Fruit fly (Drosophila melanogaster): ENCODE data around the gene CG7139.
A peak's percentile ranks its signal among the peaks of the same experiment; 100 is the strongest.

CG7139 gene

dm6 chr3L:22074347-22074971, 2.8 kb upstream of the CG7139 start, which contains the start of gene CG7133:
Gene CG7133 (minus strand): TSS chr3L:22074523.
- TF ChIP-seq Dif (GFP tag; optimal IDR thresholded peaks at IDR 0.05; ENCODE audit: partially characterized antibody) (no peak), foxo (GFP tag; optimal IDR thresholded peaks at IDR 0.05) (no peak), GATAd (GFP tag; optimal IDR thresholded peaks at IDR 0.05) (no peak), Hr78 (GFP tag; optimal IDR thresholded peaks at IDR 0.05) (no peak), Hr83 (GFP tag; optimal IDR thresholded peaks at IDR 0.05; ENCODE audit: poor library complexity, severe bottlenecking) (no peak), sv (GFP tag; optimal IDR thresholded peaks at IDR 0.05) (no peak), ey (GFP tag; optimal IDR thresholded peaks at IDR 0.05) (peak; percentile 16), lola (GFP tag; optimal IDR thresholded peaks at IDR 0.05) (no peak), CrebA (GFP tag; optimal IDR thresholded peaks at IDR 0.05; ENCODE audit: borderline replicate concordance) (no peak), brk (GFP tag; optimal IDR thresholded peaks at IDR 0.05) (peak; percentile 43), Jra (GFP tag; optimal IDR thresholded peaks at IDR 0.05) (peak; percentile 31), psq (GFP tag; optimal IDR thresholded peaks at IDR 0.05) (no peak), pan (optimal IDR thresholded peaks at IDR 0.05) (no peak), Mio (GFP tag; optimal IDR thresholded peaks at IDR 0.05) (no peak), rgr (GFP tag; optimal IDR thresholded peaks at IDR 0.05) (peak; percentile 31), Dfd (GFP tag; optimal IDR thresholded peaks at IDR 0.05) (no peak), Vsx2 (GFP tag; optimal IDR thresholded peaks at IDR 0.05; ENCODE audit: partially characterized antibody) (no peak), Rel (GFP tag; optimal IDR thresholded peaks at IDR 0.05) (no peak), Rel (tag; optimal IDR thresholded peaks at IDR 0.05) (peak; percentile 61), dl (GFP tag; optimal IDR thresholded peaks at IDR 0.05; ENCODE audit: insufficient read depth in 1 of 2, partially characterized antibody in 2 of 2) (no peak), jim (GFP tag; optimal IDR thresholded peaks at IDR 0.05) (no peak), OdsH (GFP tag; optimal IDR thresholded peaks at IDR 0.05) (no peak), h (GFP tag; optimal IDR thresholded peaks at IDR 0.05) (no peak), Sp1 (GFP tag; optimal IDR thresholded peaks at IDR 0.05) (no peak), CG9705 (GFP tag; optimal IDR thresholded peaks at IDR 0.05) (no peak), Abd-B (GFP tag; optimal IDR thresholded peaks at IDR 0.05) (no peak), sage (GFP tag; optimal IDR thresholded peaks at IDR 0.05) (no peak), CG32264 (GFP tag; optimal IDR thresholded peaks at IDR 0.05) (no peak), usp (GFP tag; optimal IDR thresholded peaks at IDR 0.05) (no peak), br (GFP tag; optimal IDR thresholded peaks at IDR 0.05) (no peak), Hnf4 (GFP tag; optimal IDR thresholded peaks at IDR 0.05) (peak; percentile 59), N (GFP tag; optimal IDR thresholded peaks at IDR 0.05) (no peak), HLH106 (tag; optimal IDR thresholded peaks at IDR 0.05) (peak; percentile 7), woc (GFP tag; optimal IDR thresholded peaks at IDR 0.05) (peak; percentile 12), dsf (GFP tag; optimal IDR thresholded peaks at IDR 0.05; ENCODE audit: borderline replicate concordance) (no peak), Myc (optimal IDR thresholded peaks at IDR 0.05) (no peak), fru (GFP tag; optimal IDR thresholded peaks at IDR 0.05) (no peak), tai (GFP tag; optimal IDR thresholded peaks at IDR 0.05) (no peak), dmrt93B (GFP tag; optimal IDR thresholded peaks at IDR 0.05) (no peak)

- no peak for TF ChIP-seq br (GFP tag; optimal IDR thresholded peaks at IDR 0.05)
- TF ChIP-seq pan (optimal IDR thresholded peaks at IDR 0.05) = no peak
- TF ChIP-seq h (GFP tag; optimal IDR thresholded peaks at IDR 0.05) = peak; percentile 1
- no peak for TF ChIP-seq woc (GFP tag; optimal IDR thresholded peaks at IDR 0.05)
These were observed 1.2 kb upstream of the CG7139 start for dm6 chr3L:22072824-22073223.

- TF ChIP-seq sv (GFP tag; optimal IDR thresholded peaks at IDR 0.05) (no peak), sage (GFP tag; optimal IDR thresholded peaks at IDR 0.05) (no peak), Abd-B (GFP tag; optimal IDR thresholded peaks at IDR 0.05) (no peak), lola (GFP tag; optimal IDR thresholded peaks at IDR 0.05) (no peak), dmrt93B (GFP tag; optimal IDR thresholded peaks at IDR 0.05) (no peak), Hnf4 (GFP tag; optimal IDR thresholded peaks at IDR 0.05) (no peak), fru (GFP tag; optimal IDR thresholded peaks at IDR 0.05) (no peak), CG32264 (GFP tag; optimal IDR thresholded peaks at IDR 0.05) (no peak), OdsH (GFP tag; optimal IDR thresholded peaks at IDR 0.05) (no peak), CG9705 (GFP tag; optimal IDR thresholded peaks at IDR 0.05) (no peak), h (GFP tag; optimal IDR thresholded peaks at IDR 0.05) (no peak), Jra (GFP tag; optimal IDR thresholded peaks at IDR 0.05) (no peak), br (GFP tag; optimal IDR thresholded peaks at IDR 0.05) (no peak), Vsx2 (GFP tag; optimal IDR thresholded peaks at IDR 0.05; ENCODE audit: partially characterized antibody) (no peak), GATAd (GFP tag; optimal IDR thresholded peaks at IDR 0.05) (no peak), HLH106 (tag; optimal IDR thresholded peaks at IDR 0.05) (no peak)
These were observed 1.1 kb downstream of the CG7139 start for dm6 chr3L:22070506-22070905.

Data from whole organism, wandering third instar larva.